Fruit fly (Drosophila melanogaster): ENCODE data around the gene koko.

Gene koko

dm6 chr3R:18396801-18397604, 5.8 kb upstream of the koko start, which contains the start of gene Vti1b (continued):
- TF ChIP-seq CG3163 (GFP tag; optimal IDR thresholded peaks at IDR 0.05) (peak; percentile 84), B-H2 (GFP tag; optimal IDR thresholded peaks at IDR 0.05) (peak; percentile 42), CG31388 (GFP tag; optimal IDR thresholded peaks at IDR 0.05) (peak; percentile 83), crol (GFP tag; IDR thresholded peaks at IDR 0.05) (peak; percentile 93), CG3281 (GFP tag; optimal IDR thresholded peaks at IDR 0.05) (peak; percentile 91), Ravus (GFP tag; IDR thresholded peaks at IDR 0.05) (peak; percentile 82), CG11696 (GFP tag; IDR thresholded peaks at IDR 0.05) (peak; percentile 69; the same call in 1 of the 2 replicates), CG17385 (GFP tag; optimal IDR thresholded peaks at IDR 0.05) (peak; percentile 92)

dm6 chr3R:18397834-18398378, 4.9 kb upstream of the koko start:
- TF ChIP-seq nerfin-2 (GFP tag; IDR thresholded peaks at IDR 0.05; ENCODE audit: partially characterized antibody), result no peak
- 0 out of 4 replicates have a peak, but pooled peaks have one; percentile 5 for TF ChIP-seq Gug (GFP tag; IDR thresholded peaks at IDR 0.05)
- no peak for TF ChIP-seq lov (optimal IDR thresholded peaks at IDR 0.05)
- peak; percentile 51; the same call in 1 of the 3 replicates for TF ChIP-seq lov (GFP tag; IDR thresholded peaks at IDR 0.05)
- TF ChIP-seq CG8281 (tag; optimal IDR thresholded peaks at IDR 0.05), result peak; percentile 3
- TF ChIP-seq sob (GFP tag; IDR thresholded peaks at IDR 0.05), result peak; percentile 31; the same call in 1 of the 2 replicates
- TF ChIP-seq lilli (GFP tag; optimal IDR thresholded peaks at IDR 0.05), result peak; percentile 28
- peak; percentile 43; the same call in 1 of the 2 replicates for TF ChIP-seq klu (GFP tag; IDR thresholded peaks at IDR 0.05)
- TF ChIP-seq sens-2 (GFP tag; IDR thresholded peaks at IDR 0.05), result peak; percentile 57
- peak; percentile 63 for TF ChIP-seq grn (GFP tag; optimal IDR thresholded peaks at IDR 0.05)
- peak; percentile 85 for TF ChIP-seq Vsx1 (GFP tag; optimal IDR thresholded peaks at IDR 0.05)
- TF ChIP-seq CG11247 (GFP tag; IDR thresholded peaks at IDR 0.05), result peak; percentile 44
- peak; percentile 77 for TF ChIP-seq sd (tag; optimal IDR thresholded peaks at IDR 0.05)
- peak; percentile 57; the same call in 1 of the 2 replicates for TF ChIP-seq E2f1 (GFP tag; IDR thresholded peaks at IDR 0.05)
- TF ChIP-seq Awh (GFP tag; IDR thresholded peaks at IDR 0.05), result peak; percentile 46; the same call in 1 of the 2 replicates
- TF ChIP-seq Drgx (GFP tag; IDR thresholded peaks at IDR 0.05), result peak; percentile 53
- TF ChIP-seq CG33557 (GFP tag; optimal IDR thresholded peaks at IDR 0.05), result no peak
- TF ChIP-seq Pdp1 (GFP tag; optimal IDR thresholded peaks at IDR 0.05), result peak in 1 of 2 experiments; percentile 89
- no peak for TF ChIP-seq Dek (tag; optimal IDR thresholded peaks at IDR 0.05)
- peak; percentile 45 for TF ChIP-seq lab (GFP tag; optimal IDR thresholded peaks at IDR 0.05)
- peak; percentile 31; the same call in 1 of the 2 replicates for TF ChIP-seq al (GFP tag; IDR thresholded peaks at IDR 0.05)
- TF ChIP-seq Blimp-1 (GFP tag; optimal IDR thresholded peaks at IDR 0.05), result no peak
- TF ChIP-seq exex (tag; optimal IDR thresholded peaks at IDR 0.05), result peak; percentile 33
- TF ChIP-seq Deaf1 (tag; optimal IDR thresholded peaks at IDR 0.05), result no peak
- peak; percentile 9; the same call in 1 of the 2 replicates for TF ChIP-seq CG7372 (GFP tag; IDR thresholded peaks at IDR 0.05)
- peak; percentile 2 for TF ChIP-seq sens (GFP tag)
- TF ChIP-seq caup (GFP tag; optimal IDR thresholded peaks at IDR 0.05; ENCODE audit: severe bottlenecking), result no peak
- TF ChIP-seq prd (optimal IDR thresholded peaks at IDR 0.05), result no peak
- peak; percentile 9; the same call in 1 of the 3 replicates for TF ChIP-seq prd (GFP tag; IDR thresholded peaks at IDR 0.05)
- peak; percentile 58; the same call in 1 of the 2 replicates for TF ChIP-seq CG8765 (GFP tag; IDR thresholded peaks at IDR 0.05)
- peak; percentile 71 for TF ChIP-seq CG11696 (GFP tag; IDR thresholded peaks at IDR 0.05)
- TF ChIP-seq ranshi (GFP tag; IDR thresholded peaks at IDR 0.05), result peak; percentile 44; the same call in 1 of the 2 replicates
- no peak for TF ChIP-seq hkb (optimal IDR thresholded peaks at IDR 0.05)
- peak; percentile 65 for TF ChIP-seq hkb (GFP tag; IDR thresholded peaks at IDR 0.05)
- no peak for TF ChIP-seq zfh2 (GFP tag; optimal IDR thresholded peaks at IDR 0.05)
- no peak for TF ChIP-seq dm (GFP tag; optimal IDR thresholded peaks at IDR 0.05)
